Fruit fly (Drosophila melanogaster): ENCODE data around the gene CG34175.

The CG34175 gene

dm6 chr2L:3435086-3435485 is 37.3 kb downstream of the CG34175 start (continued):
- TF ChIP-seq CG6689 (GFP tag; IDR thresholded peaks at IDR 0.05) (peak; percentile 70), Atf-2 (GFP tag; optimal IDR thresholded peaks at IDR 0.05) (no peak), CG11696 (GFP tag; IDR thresholded peaks at IDR 0.05) (peak; percentile 24; the same call in 1 of the 2 replicates), crc (GFP tag; optimal IDR thresholded peaks at IDR 0.05) (no peak), CG33213 (GFP tag; optimal IDR thresholded peaks at IDR 0.05) (no peak), CG8478 (optimal IDR thresholded peaks at IDR 0.05) (no peak), ken (GFP tag; IDR thresholded peaks at IDR 0.05) (peak; percentile 51; the same call in 1 of the 3 replicates), slp2 (GFP tag; optimal IDR thresholded peaks at IDR 0.05) (no peak), br (optimal IDR thresholded peaks at IDR 0.05) (no peak), CG4730 (GFP tag; IDR thresholded peaks at IDR 0.05) (0 out of 2 replicates have a peak, but pooled peaks have one; percentile 23), Hmr (GFP tag; optimal IDR thresholded peaks at IDR 0.05) (peak; percentile 53), HLH3B (GFP tag; IDR thresholded peaks at IDR 0.05) (peak; percentile 78), CG32772 (GFP tag; IDR thresholded peaks at IDR 0.05) (0 out of 2 replicates have a peak, but pooled peaks have one; percentile 49), CG4707 (GFP tag; optimal IDR thresholded peaks at IDR 0.05) (no peak), gem (tag; optimal IDR thresholded peaks at IDR 0.05) (peak; percentile 64), CG34224 (GFP tag; IDR thresholded peaks at IDR 0.05; ENCODE audit: partially characterized antibody) (no peak), onecut (GFP tag; IDR thresholded peaks at IDR 0.05) (peak; percentile 59), vnd (GFP tag; IDR thresholded peaks at IDR 0.05; ENCODE audit: partially characterized antibody) (no peak), Rx (GFP tag; IDR thresholded peaks at IDR 0.05) (peak; percentile 54), Usf (GFP tag; optimal IDR thresholded peaks at IDR 0.05) (no peak), Hsf (GFP tag; optimal IDR thresholded peaks at IDR 0.05) (no peak), sens (GFP tag) (peak; percentile 85), CG7745 (tag; optimal IDR thresholded peaks at IDR 0.05) (no peak), CG12659 (GFP tag; optimal IDR thresholded peaks at IDR 0.05) (no peak), cwo (GFP tag; optimal IDR thresholded peaks at IDR 0.05) (no peak), Nf-YB (GFP tag; optimal IDR thresholded peaks at IDR 0.05) (no peak), HLHmδ (GFP tag; optimal IDR thresholded peaks at IDR 0.05) (no peak), ham (GFP tag; IDR thresholded peaks at IDR 0.05) (no peak), CG34422 (GFP tag; IDR thresholded peaks at IDR 0.05) (peak; percentile 33; the same call in 2 of the 3 replicates), Lim3 (GFP tag; IDR thresholded peaks at IDR 0.05) (no peak), Side (GFP tag; optimal IDR thresholded peaks at IDR 0.05) (peak; percentile 6), ranshi (GFP tag; IDR thresholded peaks at IDR 0.05) (peak; percentile 56; the same call in 1 of the 2 replicates), CG14441 (GFP tag; IDR thresholded peaks at IDR 0.05) (0 out of 2 replicates have a peak, but pooled peaks have one; percentile 29), CG3065 (GFP tag; optimal IDR thresholded peaks at IDR 0.05) (no peak), CG15073 (GFP tag; optimal IDR thresholded peaks at IDR 0.05) (no peak), Fer2 (tag; optimal IDR thresholded peaks at IDR 0.05) (no peak), Dip2 (GFP tag; IDR thresholded peaks at IDR 0.05) (no peak), CG33557 (GFP tag; optimal IDR thresholded peaks at IDR 0.05) (no peak), CG13894 (tag; optimal IDR thresholded peaks at IDR 0.05) (no peak), CG10431 (GFP tag; optimal IDR thresholded peaks at IDR 0.05) (no peak), HmgD (GFP tag; optimal IDR thresholded peaks at IDR 0.05) (no peak), CG3838 (GFP tag; optimal IDR thresholded peaks at IDR 0.05) (no peak), dmrt99B (tag; optimal IDR thresholded peaks at IDR 0.05) (peak; percentile 69), zen2 (GFP tag; IDR thresholded peaks at IDR 0.05; ENCODE audit: partially characterized antibody) (no peak), Opbp (GFP tag; IDR thresholded peaks at IDR 0.05; ENCODE audit: partially characterized antibody) (no peak), Stat92E (GFP tag; optimal IDR thresholded peaks at IDR 0.05) (no peak), CG9609 (GFP tag; optimal IDR thresholded peaks at IDR 0.05) (peak; percentile 2), CG7556 (GFP tag; optimal IDR thresholded peaks at IDR 0.05) (peak; percentile 39), ATbp (GFP tag; optimal IDR thresholded peaks at IDR 0.05) (peak; percentile 47), CG8281 (tag; optimal IDR thresholded peaks at IDR 0.05) (no peak), CG7987 (GFP tag; optimal IDR thresholded peaks at IDR 0.05) (no peak)
